Worm (Caenorhabditis elegans) whole organism, early embryonic: Measurements from ENCODE around the gene srsx-22.

Experiments
- B0310.2 ChIP-seq: sonication (generic microtip); optimal IDR thresholded peaks from 2 replicates; lab custom pipeline; 2016; ENCODE audit warnings: mild to moderate bottlenecking, missing genetic modification characterization, missing compliant biosample characterization
- F13C5.2 ChIP-seq: sonication (generic microtip); optimal IDR thresholded peaks from 2 replicates; lab custom pipeline; 2017; ENCODE audit warnings: mild to moderate bottlenecking, missing genetic modification characterization, inconsistent platforms, missing compliant biosample characterization
- aly-1 ChIP-seq: sonication (generic microtip); optimal IDR thresholded peaks from 2 replicates; lab custom pipeline; 2016; ENCODE audit warnings: missing genetic modification characterization, missing compliant biosample characterization
- ama-1 ChIP-seq: fragments of 150-350 bp; optimal IDR thresholded peaks from 2 replicates; lab custom pipeline; 2014
- ceh-13 ChIP-seq: fragments of 200-800 bp; sonication (Bioruptor generic); optimal IDR thresholded peaks from 2 replicates; lab custom pipeline; 2018; ENCODE audit warnings: mild to moderate bottlenecking, missing genetic modification characterization, missing compliant biosample characterization
- ceh-36 ChIP-seq: sonication (generic microtip); optimal IDR thresholded peaks from 2 replicates; lab custom pipeline; 2016; ENCODE audit warnings: missing genetic modification characterization, inconsistent platforms, missing compliant biosample characterization
- ets-7 ChIP-seq: sonication (generic microtip); optimal IDR thresholded peaks from 2 replicates; lab custom pipeline; 2016; ENCODE audit warnings: missing genotype, missing genetic modification characterization, missing compliant biosample characterization
- flt-1 ChIP-seq: fragments of 200-800 bp; sonication (Bioruptor generic); IDR thresholded peaks from 2 replicates; pipeline ENCODE4 v1.3.6; 2022; ENCODE audit warnings: missing genetic modification characterization, missing compliant biosample characterization
- hmbx-1 ChIP-seq: sonication (generic microtip); optimal IDR thresholded peaks from 2 replicates; lab custom pipeline; 2016; ENCODE audit warnings: mild to moderate bottlenecking, missing genetic modification characterization, missing compliant biosample characterization
- hmg-4 ChIP-seq: fragments of 200-800 bp; sonication (Bioruptor generic); optimal IDR thresholded peaks from 2 replicates; lab custom pipeline; 2018; ENCODE audit warnings: mild to moderate bottlenecking, missing genetic modification characterization, missing compliant biosample characterization
- hnd-1 ChIP-seq: sonication (generic microtip); optimal IDR thresholded peaks from 2 replicates; lab custom pipeline; 2016; ENCODE audit warnings: missing genetic modification characterization, missing compliant biosample characterization
- pes-1 ChIP-seq: fragments of 200-800 bp; sonication (Bioruptor generic); IDR thresholded peaks from 2 replicates; pipeline ENCODE4 v1.3.6; 2022; ENCODE audit warnings: missing genetic modification reagents, missing genetic modification characterization, missing compliant biosample characterization
- scrt-1 ChIP-seq: fragments of 200-800 bp; sonication (Bioruptor generic); IDR thresholded peaks from 2 replicates; pipeline ENCODE4 v1.3.6; 2022; ENCODE audit warnings: missing genetic modification characterization, missing compliant biosample characterization
- sea-1 ChIP-seq: fragments of 200-800 bp; sonication (Bioruptor generic); conservative IDR thresholded peaks from 2 replicates; pipeline ENCODE4 v1.3.6; 2022; ENCODE audit warnings: missing genetic modification characterization, missing compliant biosample characterization
- tbx-11 ChIP-seq: fragments of 200-800 bp; sonication (Bioruptor generic); IDR thresholded peaks from 2 replicates; pipeline ENCODE4 v1.3.6; 2022; ENCODE audit warnings: missing genetic modification characterization, missing compliant biosample characterization
- tbx-37 ChIP-seq: fragments of 200-800 bp; sonication (Bioruptor generic); conservative IDR thresholded peaks from 2 replicates; pipeline ENCODE4 v1.3.6; 2022; ENCODE audit warnings: missing genetic modification reagents, missing genetic modification characterization, missing compliant biosample characterization
- tra-4 ChIP-seq: sonication (generic microtip); optimal IDR thresholded peaks from 2 replicates; lab custom pipeline; 2017; ENCODE audit warnings: missing genetic modification characterization, missing compliant biosample characterization

The srsx-22 gene

ce11 chrV:8357756-8358155 is 6.3 kb downstream of the srsx-22 start:
- TF ChIP-seq hmbx-1 (tag; lab: Kevin White, UChicago) (no peak), F13C5.2 (tag; lab: Kevin White, UChicago) (no peak), ama-1 (lab: Kevin White, UChicago) (no peak), sea-1 (GFP tag; lab: Robert Waterston, UW) (no peak), ceh-13 (GFP tag; lab: Kevin White, UChicago) (no peak)

DNA sequence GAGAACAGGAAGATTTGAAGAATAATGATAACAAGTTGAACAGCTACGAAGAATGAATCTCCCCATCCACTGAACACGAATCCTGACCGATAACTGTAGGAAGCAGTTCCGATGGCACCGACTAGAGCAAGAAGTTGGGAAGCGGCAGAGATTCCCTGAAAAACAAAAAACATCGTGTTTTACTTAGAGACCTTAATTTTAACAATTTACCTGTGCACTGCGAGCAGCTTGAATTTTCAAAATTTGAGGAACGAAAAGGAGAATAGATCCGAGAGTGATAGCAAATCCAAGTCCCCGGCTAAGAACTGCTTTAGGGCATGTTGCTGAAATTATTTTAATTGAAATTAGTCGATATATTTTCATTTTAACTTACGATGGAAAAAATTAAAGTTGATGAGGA is 7.2 kb downstream of the srsx-22 start:
- TF ChIP-seq tbx-11 (no peak), F13C5.2 (tag; lab: Kevin White, UChicago) (no peak), flt-1 (GFP tag; lab: Robert Waterston, UW) (no peak), hmbx-1 (tag; lab: Kevin White, UChicago) (no peak), scrt-1 (GFP tag; lab: Robert Waterston, UW) (no peak), sea-1 (GFP tag; lab: Robert Waterston, UW) (no peak), ama-1 (lab: Kevin White, UChicago) (no peak), B0310.2 (tag; lab: Kevin White, UChicago) (no peak), aly-1 (tag; lab: Kevin White, UChicago) (no peak), pes-1 (GFP tag; lab: Robert Waterston, UW) (no peak), hmg-4 (GFP tag; lab: Kevin White, UChicago) (no peak), tra-4 (tag; lab: Kevin White, UChicago) (no peak), tbx-37 (GFP tag; lab: Robert Waterston, UW) (no peak), ceh-13 (GFP tag; lab: Kevin White, UChicago) (no peak), ceh-36 (tag; lab: Kevin White, UChicago) (no peak)

DNA sequence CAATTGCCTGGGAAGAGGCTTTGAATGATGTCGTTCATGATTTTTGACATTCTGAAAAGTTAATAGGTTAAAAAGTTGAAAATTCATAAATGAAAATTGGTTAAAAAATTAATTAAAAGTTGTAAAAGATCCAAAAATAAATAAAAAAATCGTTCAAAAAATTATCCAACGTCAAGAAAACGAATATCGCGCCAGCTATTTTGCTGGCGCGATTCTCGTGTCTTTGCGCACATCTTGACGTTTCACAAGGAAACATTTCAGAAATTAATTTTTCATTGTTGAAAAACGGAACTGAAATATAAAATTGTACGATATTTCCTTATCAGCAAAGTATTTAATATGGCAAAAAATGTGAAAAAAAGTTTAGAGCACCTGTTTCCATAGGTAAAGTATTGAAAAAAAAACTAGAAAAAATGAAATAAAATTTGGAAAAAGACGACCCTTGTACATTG is 7.7 kb downstream of the srsx-22 start, which contains the start of gene mpdu-1:
Gene mpdu-1 (minus strand): TSS at position 51 of the 452 bp plus-strand sequence.
- TF ChIP-seq flt-1 (GFP tag; lab: Robert Waterston, UW) (no peak), ama-1 (lab: Kevin White, UChicago) (no peak), ceh-13 (GFP tag; lab: Kevin White, UChicago) (no peak), ceh-36 (tag; lab: Kevin White, UChicago) (no peak), sea-1 (GFP tag; lab: Robert Waterston, UW) (no peak), F13C5.2 (tag; lab: Kevin White, UChicago) (no peak), pes-1 (GFP tag; lab: Robert Waterston, UW) (no peak), hmbx-1 (tag; lab: Kevin White, UChicago) (no peak), tra-4 (tag; lab: Kevin White, UChicago) (no peak), B0310.2 (tag; lab: Kevin White, UChicago) (no peak), ets-7 (tag; lab: Kevin White, UChicago) (no peak), scrt-1 (GFP tag; lab: Robert Waterston, UW) (no peak), tbx-11 (no peak), aly-1 (tag; lab: Kevin White, UChicago) (no peak), tbx-37 (GFP tag; lab: Robert Waterston, UW) (no peak), hmg-4 (GFP tag; lab: Kevin White, UChicago) (no peak), hnd-1 (tag; lab: Kevin White, UChicago) (no peak)

DNA sequence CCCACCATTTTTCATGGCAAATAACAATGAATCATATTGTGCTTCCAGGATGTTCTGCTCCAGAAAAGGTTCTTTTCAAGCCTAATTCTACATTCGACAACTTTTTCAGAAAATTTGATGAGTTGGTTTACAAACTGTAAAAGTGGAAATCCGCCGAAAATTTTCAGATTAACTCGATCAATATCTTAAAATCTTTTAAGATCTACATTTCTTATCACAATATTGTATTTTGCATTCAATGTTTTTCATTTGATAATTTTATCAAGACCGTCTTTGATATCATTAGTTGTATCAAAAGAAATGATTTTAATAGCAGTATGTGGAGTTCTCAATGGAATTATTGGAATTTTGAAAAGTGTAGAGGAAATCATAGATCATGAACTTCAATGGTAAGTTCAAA is 8.3 kb downstream of the srsx-22 start, which contains the start of gene F38E1.6:
Gene F38E1.6 (plus strand): TSS at position 301 of the 400 bp plus-strand sequence.
- TF ChIP-seq ets-7 (tag; lab: Kevin White, UChicago) (no peak), ceh-36 (tag; lab: Kevin White, UChicago) (no peak), aly-1 (tag; lab: Kevin White, UChicago) (no peak)

ce11 chrV:8370705-8371104 is 19.2 kb downstream of the srsx-22 start, which contains the start of gene gpa-2:
Gene gpa-2 (plus strand): TSS chrV:8371005.
- TF ChIP-seq hnd-1 (tag; lab: Kevin White, UChicago) (no peak), tra-4 (tag; lab: Kevin White, UChicago) (no peak), hmg-4 (GFP tag; lab: Kevin White, UChicago) (no peak), ets-7 (tag; lab: Kevin White, UChicago) (no peak), sea-1 (GFP tag; lab: Robert Waterston, UW) (no peak), scrt-1 (GFP tag; lab: Robert Waterston, UW) (no peak), aly-1 (tag; lab: Kevin White, UChicago) (no peak)

ce11 chrV:8375419-8375818 is 23.9 kb downstream of the srsx-22 start, which contains the start of gene F38E1.10:
Gene F38E1.10 (minus strand): TSS chrV:8375519.
- TF ChIP-seq hmg-4 (GFP tag; lab: Kevin White, UChicago) (no peak), tbx-11 (no peak), F13C5.2 (tag; lab: Kevin White, UChicago) (no peak), hmbx-1 (tag; lab: Kevin White, UChicago) (no peak), ama-1 (lab: Kevin White, UChicago) (no peak), ets-7 (tag; lab: Kevin White, UChicago) (no peak), tbx-37 (GFP tag; lab: Robert Waterston, UW) (no peak), tra-4 (tag; lab: Kevin White, UChicago) (no peak), hnd-1 (tag; lab: Kevin White, UChicago) (no peak), ceh-13 (GFP tag; lab: Kevin White, UChicago) (no peak), scrt-1 (GFP tag; lab: Robert Waterston, UW) (no peak), ceh-36 (tag; lab: Kevin White, UChicago) (no peak), B0310.2 (tag; lab: Kevin White, UChicago) (no peak), flt-1 (GFP tag; lab: Robert Waterston, UW) (no peak), aly-1 (tag; lab: Kevin White, UChicago) (no peak), sea-1 (GFP tag; lab: Robert Waterston, UW) (no peak)

DNA sequence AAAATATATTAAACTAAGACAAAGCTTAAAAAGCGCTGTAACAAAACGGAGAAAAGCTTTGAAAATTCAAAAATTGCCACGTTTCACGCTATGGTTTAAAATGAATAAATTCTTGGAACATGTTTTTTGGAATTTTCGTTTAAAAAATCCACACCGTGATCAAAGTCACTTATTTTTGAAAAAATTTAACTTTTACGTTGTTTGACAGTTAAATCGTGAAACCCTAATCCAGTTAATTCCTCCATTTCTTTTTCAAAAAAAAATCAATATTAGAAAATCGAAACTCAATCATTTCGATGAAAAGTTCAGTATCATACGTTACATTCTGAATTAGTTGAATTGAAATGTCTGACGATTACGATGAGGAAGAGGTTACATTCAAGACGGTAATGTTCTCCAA is 24.4 kb downstream of the srsx-22 start, which contains the start of gene F38E1.3:
Gene F38E1.3 (plus strand): TSS at position 301 of the 400 bp plus-strand sequence.
- no peak for TF ChIP-seq flt-1 (GFP tag; lab: Robert Waterston, UW)
- no peak for TF ChIP-seq pes-1 (GFP tag; lab: Robert Waterston, UW)
- no peak for TF ChIP-seq hmbx-1 (tag; lab: Kevin White, UChicago)
- no peak for TF ChIP-seq tra-4 (tag; lab: Kevin White, UChicago)
